Worm (Caenorhabditis elegans) whole organism, early embryonic: Measurements from ENCODE around the gene C15H11.13.

Source experiments
- hmbx-1 ChIP-seq: sonication (generic microtip); optimal IDR thresholded peaks from 2 replicates; lab custom pipeline; 2016; ENCODE audit warnings: mild to moderate bottlenecking, missing genetic modification characterization, missing compliant biosample characterization
- hmg-4 ChIP-seq: fragments of 200-800 bp; sonication (Bioruptor generic); optimal IDR thresholded peaks from 2 replicates; lab custom pipeline; 2018; ENCODE audit warnings: mild to moderate bottlenecking, missing genetic modification characterization, missing compliant biosample characterization
- scrt-1 ChIP-seq: fragments of 200-800 bp; sonication (Bioruptor generic); IDR thresholded peaks from 2 replicates; pipeline ENCODE4 v1.3.6; 2022; ENCODE audit warnings: missing genetic modification characterization, missing compliant biosample characterization

DNA sequence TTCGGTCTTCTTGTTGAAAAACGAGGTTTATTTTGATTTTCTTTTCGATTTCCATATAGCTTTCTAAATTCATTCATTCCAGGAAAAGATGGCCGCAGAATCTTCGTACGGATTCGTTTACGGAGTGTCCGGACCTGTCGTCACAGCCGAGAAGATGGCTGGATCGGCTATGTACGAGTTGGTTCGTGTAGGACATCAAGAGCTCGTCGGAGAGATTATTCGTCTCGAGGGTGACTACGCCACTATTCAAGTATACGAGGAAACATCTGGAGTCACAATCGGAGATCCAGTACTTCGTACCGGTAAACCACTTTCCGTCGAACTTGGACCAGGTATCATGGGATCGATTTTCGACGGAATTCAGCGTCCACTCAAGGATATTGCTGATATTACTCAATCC is 43.2 kb upstream of the C15H11.13 start, which contains the start of gene vha-13:
- TF ChIP-seq scrt-1 (no peak), hmg-4 (GFP tag; lab: Kevin White, UChicago) (no peak), hmbx-1 (tag; lab: Kevin White, UChicago) (no peak)
